Fruit fly (Drosophila melanogaster) whole organism, prepupa: ENCODE measurements around the gene CG13692.
A peak's percentile ranks its signal among the peaks of the same experiment; 100 is the strongest.

Experiments used
- Blimp-1 ChIP-seq: fragments of 200-800 bp; sonication (Bioruptor generic); optimal IDR thresholded peaks from 3 replicates; lab custom pipeline; 2017; ENCODE audit warnings: missing biosample characterization, missing genetic modification characterization, mild to moderate bottlenecking, moderate library complexity, missing genetic modification reagents
- CG10631 ChIP-seq: fragments of 200-800 bp; sonication (Bioruptor generic); optimal IDR thresholded peaks from 2 replicates; lab custom pipeline; 2016; ENCODE audit warnings: missing biosample characterization, missing genetic modification characterization
- CG10669 ChIP-seq: fragments of 200-800 bp; sonication (Bioruptor generic); optimal IDR thresholded peaks from 3 replicates; lab custom pipeline; 2018; ENCODE audit warnings: missing biosample characterization, mild to moderate bottlenecking, missing genetic modification characterization, moderate library complexity
- CG11294 ChIP-seq: fragments of 200-800 bp; sonication (Bioruptor generic); IDR thresholded peaks from 2 replicates; pipeline ENCODE4 v1.3.6; 2022; ENCODE audit warnings: missing biosample characterization, missing genetic modification characterization
- CG11762 ChIP-seq: fragments of 200-800 bp; sonication (Bioruptor generic); optimal IDR thresholded peaks from 3 replicates; lab custom pipeline; 2016; ENCODE audit warnings: missing biosample characterization, missing genetic modification characterization; ENCODE audit not compliant: insufficient read depth
- CG11902 ChIP-seq: fragments of 200-800 bp; sonication (Bioruptor generic); optimal IDR thresholded peaks from 3 replicates; lab custom pipeline; 2016; ENCODE audit warnings: missing biosample characterization, missing genetic modification characterization
- CG16779 ChIP-seq: fragments of 200-800 bp; sonication (Bioruptor generic); optimal IDR thresholded peaks from 3 replicates; lab custom pipeline; 2017; ENCODE audit warnings: missing biosample characterization, mild to moderate bottlenecking, missing genetic modification characterization
- CG3032 ChIP-seq: fragments of 200-800 bp; optimal IDR thresholded peaks from 2 replicates; lab custom pipeline; 2019; ENCODE audit warnings: missing biosample characterization, mild to moderate bottlenecking, missing genetic modification characterization, moderate library complexity
- CG31627 ChIP-seq: fragments of 200-800 bp; sonication (Bioruptor generic); optimal IDR thresholded peaks from 3 replicates; lab custom pipeline; 2016; ENCODE audit warnings: missing biosample characterization, missing genetic modification characterization
- CG32006 ChIP-seq: fragments of 200-800 bp; sonication (Bioruptor generic); optimal IDR thresholded peaks from 3 replicates; lab custom pipeline; 2017; ENCODE audit warnings: missing biosample characterization, mild to moderate bottlenecking, missing genetic modification characterization
- CG34406 ChIP-seq: fragments of 200-800 bp; sonication (Bioruptor generic); optimal IDR thresholded peaks from 3 replicates; lab custom pipeline; 2016; ENCODE audit warnings: missing biosample characterization, missing genetic modification characterization
- CG3919 ChIP-seq: fragments of 200-800 bp; sonication (Bioruptor generic); optimal IDR thresholded peaks from 3 replicates; lab custom pipeline; 2016; ENCODE audit warnings: missing biosample characterization, missing genetic modification characterization
- CG4318 ChIP-seq: fragments of 200-800 bp; sonication (Bioruptor generic); optimal IDR thresholded peaks from 3 replicates; lab custom pipeline; 2017; ENCODE audit warnings: missing biosample characterization, mild to moderate bottlenecking, missing genetic modification characterization
- CG6163 ChIP-seq: fragments of 200-800 bp; sonication (Bioruptor generic); IDR thresholded peaks from 3 replicates; pipeline ENCODE4 v1.3.6; 2022; ENCODE audit warnings: missing biosample characterization, missing genetic modification characterization
- CG6276 ChIP-seq: fragments of 200-800 bp; sonication (Bioruptor generic); optimal IDR thresholded peaks from 2 replicates; lab custom pipeline; 2017; ENCODE audit warnings: missing biosample characterization, mild to moderate bottlenecking, missing genetic modification characterization
- CG6792 ChIP-seq: fragments of 200-800 bp; sonication (Bioruptor generic); optimal IDR thresholded peaks from 3 replicates; lab custom pipeline; 2016; ENCODE audit warnings: missing biosample characterization, missing genetic modification characterization
- CG6808 ChIP-seq: fragments of 200-800 bp; sonication (Bioruptor generic); optimal IDR thresholded peaks from 3 replicates; lab custom pipeline; 2017; ENCODE audit warnings: missing biosample characterization, missing genetic modification characterization, mild to moderate bottlenecking, moderate library complexity, missing genetic modification reagents
- CG6854 ChIP-seq: fragments of 200-800 bp; sonication (Bioruptor generic); optimal IDR thresholded peaks from 2 replicates; lab custom pipeline; 2017; ENCODE audit warnings: missing biosample characterization, mild to moderate bottlenecking, missing genetic modification characterization
- CG7368 ChIP-seq: fragments of 200-800 bp; sonication (Bioruptor generic); optimal IDR thresholded peaks from 3 replicates; lab custom pipeline; 2016; ENCODE audit warnings: missing biosample characterization, missing genetic modification characterization
- CG8119 ChIP-seq: fragments of 200-800 bp; sonication (Bioruptor generic); IDR thresholded peaks from 3 replicates; pipeline ENCODE4 v1.3.6; 2022; ENCODE audit warnings: missing biosample characterization, missing genetic modification characterization
- CG8319 ChIP-seq: fragments of 200-800 bp; sonication (Bioruptor generic); optimal IDR thresholded peaks from 3 replicates; lab custom pipeline; 2016; ENCODE audit warnings: missing biosample characterization, missing genetic modification characterization
- CG8632 ChIP-seq: fragments of 200-800 bp; sonication (Bioruptor generic); optimal IDR thresholded peaks from 3 replicates; lab custom pipeline; 2016; ENCODE audit warnings: missing biosample characterization, missing genetic modification characterization
- Eip75B ChIP-seq: fragments of 200-800 bp; sonication (Bioruptor generic); optimal IDR thresholded peaks from 3 replicates; lab custom pipeline; 2016; ENCODE audit warnings: missing biosample characterization, missing genetic modification characterization
- Eip93F ChIP-seq: fragments of 200-800 bp; sonication (Bioruptor generic); optimal IDR thresholded peaks from 2 replicates; lab custom pipeline; 2016; ENCODE audit warnings: missing biosample characterization, mild to moderate bottlenecking, missing genetic modification characterization
- Ets96B ChIP-seq: fragments of 200-800 bp; optimal IDR thresholded peaks from 2 replicates; lab custom pipeline; 2019; ENCODE audit warnings: missing biosample characterization, mild to moderate bottlenecking, missing genetic modification characterization, moderate library complexity
- Hr38 ChIP-seq: sonication (Bioruptor generic); optimal IDR thresholded peaks from 2 replicates; lab custom pipeline; 2016; ENCODE audit warnings: missing biosample characterization, missing genetic modification characterization
- Hr39 ChIP-seq: fragments of 200-800 bp; sonication (Bioruptor generic); optimal IDR thresholded peaks from 2 replicates; lab custom pipeline; 2016; ENCODE audit warnings: missing biosample characterization, missing genetic modification characterization
- Lpt ChIP-seq: fragments of 200-800 bp; sonication (Bioruptor generic); optimal IDR thresholded peaks from 3 replicates; lab custom pipeline; 2016; ENCODE audit warnings: missing biosample characterization, missing genetic modification characterization
- OdsH ChIP-seq: fragments of 200-800 bp; sonication (Bioruptor generic); optimal IDR thresholded peaks from 3 replicates; lab custom pipeline; 2016; ENCODE audit warnings: missing biosample characterization, missing genetic modification characterization
- Smox ChIP-seq: fragments of 200-800 bp; sonication (Bioruptor generic); optimal IDR thresholded peaks from 3 replicates; lab custom pipeline; 2016; ENCODE audit warnings: missing biosample characterization, missing genetic modification characterization
- Sox102F ChIP-seq: fragments of 200-800 bp; sonication (Bioruptor generic); optimal IDR thresholded peaks from 2 replicates; lab custom pipeline; 2016; ENCODE audit warnings: missing biosample characterization, mild to moderate bottlenecking, missing genetic modification characterization
- Sox14 ChIP-seq: fragments of 200-800 bp; sonication (Bioruptor generic); optimal IDR thresholded peaks from 3 replicates; lab custom pipeline; 2016; ENCODE audit warnings: missing biosample characterization, missing genetic modification characterization
- Sox15 ChIP-seq: fragments of 200-800 bp; sonication (Bioruptor generic); optimal IDR thresholded peaks from 3 replicates; lab custom pipeline; 2016; ENCODE audit warnings: missing biosample characterization, missing genetic modification characterization
- achi ChIP-seq: fragments of 200-800 bp; sonication (Bioruptor generic); optimal IDR thresholded peaks from 3 replicates; lab custom pipeline; 2016; ENCODE audit warnings: missing biosample characterization, missing genetic modification characterization
- dac ChIP-seq: fragments of 200-800 bp; sonication (Bioruptor generic); optimal IDR thresholded peaks from 2 replicates; lab custom pipeline; 2017; ENCODE audit warnings: missing biosample characterization, mild to moderate bottlenecking, missing genetic modification characterization
- esn ChIP-seq: fragments of 200-800 bp; sonication (Bioruptor generic); optimal IDR thresholded peaks from 2 replicates; lab custom pipeline; 2016; ENCODE audit warnings: missing biosample characterization, mild to moderate bottlenecking, missing genetic modification characterization, moderate library complexity
- fd59A ChIP-seq: fragments of 200-800 bp; sonication (Bioruptor generic); optimal IDR thresholded peaks from 2 replicates; lab custom pipeline; 2017; ENCODE audit warnings: missing biosample characterization, mild to moderate bottlenecking, missing genetic modification characterization, missing genetic modification reagents
- fd85E ChIP-seq: fragments of 200-800 bp; sonication (Bioruptor generic); optimal IDR thresholded peaks from 3 replicates; lab custom pipeline; 2016; ENCODE audit warnings: missing biosample characterization, missing genetic modification characterization
- fkh ChIP-seq: fragments of 200-800 bp; sonication (Bioruptor generic); optimal IDR thresholded peaks from 3 replicates; lab custom pipeline; 2017; ENCODE audit warnings: missing biosample characterization, mild to moderate bottlenecking, missing genetic modification characterization, moderate library complexity
- lz ChIP-seq: fragments of 200-800 bp; sonication (Bioruptor generic); optimal IDR thresholded peaks from 3 replicates; lab custom pipeline; 2016; ENCODE audit warnings: missing biosample characterization, missing genetic modification characterization
- net ChIP-seq: fragments of 200-800 bp; sonication (Bioruptor generic); optimal IDR thresholded peaks from 3 replicates; lab custom pipeline; 2016; ENCODE audit warnings: missing biosample characterization, missing genetic modification characterization
- pdm3 ChIP-seq: fragments of 200-800 bp; sonication (Bioruptor generic); optimal IDR thresholded peaks from 3 replicates; lab custom pipeline; 2016; ENCODE audit warnings: missing biosample characterization, missing genetic modification characterization
- salr ChIP-seq, 2 experiments: fragments of 200-800 bp; sonication (Bioruptor generic); optimal IDR thresholded peaks; 3 replicates each; lab custom pipeline; 2016 to 2018; ENCODE audit warnings: missing biosample characterization in 2 of 2, missing genetic modification characterization in 2 of 2, mild to moderate bottlenecking in 1 of 2
- ss ChIP-seq, 2 experiments: fragments of 200-800 bp; sonication (Bioruptor generic); optimal IDR thresholded peaks; 2 replicates in 1 of 2; 3 replicates in 1 of 2; lab custom pipeline; 2017 to 2018; ENCODE audit warnings: mild to moderate bottlenecking in 2 of 2, missing biosample characterization in 2 of 2, missing genetic modification characterization in 2 of 2, moderate library complexity in 1 of 2
- svp ChIP-seq: fragments of 200-800 bp; sonication (Bioruptor generic); peaks from one replicate; lab custom pipeline; 2016; ENCODE audit warnings: missing biosample characterization, missing genetic modification characterization
- topi ChIP-seq: fragments of 200-800 bp; sonication (Bioruptor generic); optimal IDR thresholded peaks from 3 replicates; lab custom pipeline; 2016; ENCODE audit warnings: missing biosample characterization, missing genetic modification characterization

The CG13692 gene

dm6 chr2L:428380-428989 is 6.9 kb downstream of the CG13692 start (continued):
- TF ChIP-seq CG34406 (GFP tag; lab: Kevin White, UChicago) (no peak), CG3032 (no peak), fd85E (GFP tag; lab: Kevin White, UChicago) (no peak), Ets96B (tag; lab: Kevin White, UChicago) (no peak), esn (GFP tag; lab: Kevin White, UChicago) (no peak), svp (peak; percentile 25), CG4318 (GFP tag; lab: Kevin White, UChicago) (peak; percentile 3), OdsH (GFP tag; lab: Kevin White, UChicago) (no peak), CG3919 (GFP tag; lab: Kevin White, UChicago) (no peak)

dm6 chr2L:429680-430484 is 8.3 kb downstream of the CG13692 start:
- TF ChIP-seq CG16779 (tag; lab: Kevin White, UChicago) (peak; percentile 9), CG8632 (GFP tag; lab: Kevin White, UChicago) (peak; percentile 81), CG32006 (GFP tag; lab: Kevin White, UChicago) (peak; percentile 76), CG8319 (GFP tag; lab: Kevin White, UChicago) (peak; percentile 81), Hr39 (GFP tag; lab: Kevin White, UChicago) (peak; percentile 95), CG7368 (GFP tag; lab: Kevin White, UChicago) (peak; percentile 77), fd85E (GFP tag; lab: Kevin White, UChicago) (peak; percentile 71), Lpt (peak; percentile 56), Blimp-1 (peak; percentile 80), CG6792 (GFP tag; lab: Kevin White, UChicago) (peak; percentile 90), Sox14 (peak; percentile 93), CG10669 (GFP tag; lab: Kevin White, UChicago) (peak; percentile 72), CG3032 (peak; percentile 83), CG6163 (peak; percentile 89), ss (GFP tag; optimal IDR thresholded peaks at IDR 0.05; lab: Kevin White, UChicago) (peak; percentile 23 to 62), CG11294 (GFP tag; lab: Robert Waterston, UW) (peak; percentile 46; the same call in 1 of the 2 replicates), CG11762 (GFP tag; lab: Kevin White, UChicago) (peak; percentile 51), Smox (GFP tag; lab: Kevin White, UChicago) (peak; percentile 93), salr (GFP tag; optimal IDR thresholded peaks at IDR 0.05; lab: Kevin White, UChicago) (peak; percentile 67 to 69), Sox102F (GFP tag; lab: Kevin White, UChicago) (peak; percentile 96), Eip75B (GFP tag; lab: Kevin White, UChicago) (peak; percentile 89), CG6854 (peak; percentile 79), topi (GFP tag; lab: Kevin White, UChicago) (peak; percentile 95), fd59A (GFP tag; lab: Kevin White, UChicago) (peak; percentile 78), CG11902 (peak; percentile 97), fkh (GFP tag; lab: Kevin White, UChicago) (no peak), lz (peak; percentile 94), CG3919 (GFP tag; lab: Kevin White, UChicago) (peak; percentile 90), pdm3 (GFP tag; lab: Kevin White, UChicago) (peak; percentile 90), esn (GFP tag; lab: Kevin White, UChicago) (peak; percentile 96), CG10631 (peak; percentile 89), CG8119 (peak; percentile 71), Eip93F (peak; percentile 91), achi (GFP tag; lab: Kevin White, UChicago) (peak; percentile 86), CG6808 (peak; percentile 77), net (peak; percentile 68), CG31627 (GFP tag; lab: Kevin White, UChicago) (peak; percentile 95), svp (peak; percentile 98), Hr38 (GFP tag; lab: Kevin White, UChicago) (no peak), dac (GFP tag; lab: Kevin White, UChicago) (no peak), Sox15 (GFP tag; lab: Kevin White, UChicago) (peak; percentile 73), CG6276 (peak; percentile 42), CG34406 (GFP tag; lab: Kevin White, UChicago) (peak; percentile 84), CG4318 (GFP tag; lab: Kevin White, UChicago) (peak; percentile 22)
